Fruit fly (Drosophila melanogaster): ENCODE results near the gene Saysd1.

Saysd1 gene

dm6 chr3R:25174244-25174643, 40.7 kb downstream of the Saysd1 start:
- TF ChIP-seq ttk (optimal IDR thresholded peaks at IDR 0.05), result no peak

- TF ChIP-seq Sin3A (optimal IDR thresholded peaks at IDR 0.05) (no peak), ttk (optimal IDR thresholded peaks at IDR 0.05) (no peak), h (optimal IDR thresholded peaks at IDR 0.05) (no peak), psq (optimal IDR thresholded peaks at IDR 0.05) (no peak), Myc (optimal IDR thresholded peaks at IDR 0.05) (no peak), insv (optimal IDR thresholded peaks at IDR 0.05) (no peak)
Observed at dm6 chr3R:25172976-25173375, 42.0 kb downstream of the Saysd1 start.

- TF ChIP-seq h (optimal IDR thresholded peaks at IDR 0.05), result no peak
- TF ChIP-seq Myc (optimal IDR thresholded peaks at IDR 0.05), result no peak
- no peak for TF ChIP-seq ttk (optimal IDR thresholded peaks at IDR 0.05)
- no peak for TF ChIP-seq Sin3A (optimal IDR thresholded peaks at IDR 0.05)
- no peak for TF ChIP-seq insv (optimal IDR thresholded peaks at IDR 0.05)
- TF ChIP-seq psq (optimal IDR thresholded peaks at IDR 0.05), result no peak
Observed at dm6 chr3R:25172353-25172752, 42.6 kb downstream of the Saysd1 start.

dm6 chr3R:25168259-25168972, 46.6 kb downstream of the Saysd1 start:
- no peak for TF ChIP-seq Myc (optimal IDR thresholded peaks at IDR 0.05)
- TF ChIP-seq h (optimal IDR thresholded peaks at IDR 0.05), result no peak
- no peak for TF ChIP-seq insv (optimal IDR thresholded peaks at IDR 0.05)
- no peak for TF ChIP-seq psq (optimal IDR thresholded peaks at IDR 0.05)
- no peak for TF ChIP-seq ttk (optimal IDR thresholded peaks at IDR 0.05)
- TF ChIP-seq Sin3A (optimal IDR thresholded peaks at IDR 0.05), result no peak

- TF ChIP-seq insv (optimal IDR thresholded peaks at IDR 0.05) (no peak), ttk (optimal IDR thresholded peaks at IDR 0.05) (no peak), psq (optimal IDR thresholded peaks at IDR 0.05) (no peak), Sin3A (optimal IDR thresholded peaks at IDR 0.05) (no peak), Myc (optimal IDR thresholded peaks at IDR 0.05) (no peak), h (optimal IDR thresholded peaks at IDR 0.05) (no peak)
Observed at dm6 chr3R:25167407-25168191, 47.4 kb downstream of the Saysd1 start.

dm6 chr3R:25166788-25167187, 48.2 kb downstream of the Saysd1 start:
- TF ChIP-seq psq (optimal IDR thresholded peaks at IDR 0.05) (no peak), Myc (optimal IDR thresholded peaks at IDR 0.05) (no peak), Sin3A (optimal IDR thresholded peaks at IDR 0.05) (no peak), ttk (optimal IDR thresholded peaks at IDR 0.05) (no peak)

Data from Kc167 (cell line).